Worm (Caenorhabditis elegans): ENCODE measurements around the gene Y26G10.1.

The Y26G10.1 gene

ce11 chrV:17706217-17706806, 10.6 kb upstream of the Y26G10.1 start:
- no peak for TF ChIP-seq fkh-3 (tag; optimal IDR thresholded peaks at IDR 0.05)
- TF ChIP-seq lsl-1 (GFP tag; optimal IDR thresholded peaks at IDR 0.05): no peak
- no peak for TF ChIP-seq F22D6.2 (tag; optimal IDR thresholded peaks at IDR 0.05)
- no peak for TF ChIP-seq hmg-1.2 (GFP tag; IDR thresholded peaks at IDR 0.05)
- TF ChIP-seq B0019.2 (GFP tag; conservative IDR thresholded peaks at IDR 0.05): no peak
- no peak for TF ChIP-seq F39B2.1 (GFP tag; IDR thresholded peaks at IDR 0.05)
- TF ChIP-seq F23B12.7 (tag; optimal IDR thresholded peaks at IDR 0.05; ENCODE audit: insufficient read depth): no peak
- TF ChIP-seq mes-4 (tag; optimal IDR thresholded peaks at IDR 0.05): no peak
- TF ChIP-seq zfh-2 (GFP tag; conservative IDR thresholded peaks at IDR 0.05): no peak
- no peak for TF ChIP-seq ceh-100 (GFP tag; IDR thresholded peaks at IDR 0.05)
- TF ChIP-seq snpc-1.3 (tag; optimal IDR thresholded peaks at IDR 0.05; ENCODE audit: insufficient read depth): no peak
- no peak for TF ChIP-seq nhr-27 (tag; optimal IDR thresholded peaks at IDR 0.05)
- no peak for TF ChIP-seq F55B11.4 (tag; optimal IDR thresholded peaks at IDR 0.05; ENCODE audit: borderline replicate concordance, insufficient read depth)
- no peak for TF ChIP-seq T07F8.4 (tag; optimal IDR thresholded peaks at IDR 0.05)
- TF ChIP-seq ztf-18 (tag; optimal IDR thresholded peaks at IDR 0.05): no peak

- TF ChIP-seq F23B12.7 (tag; optimal IDR thresholded peaks at IDR 0.05; ENCODE audit: insufficient read depth): no peak
- TF ChIP-seq ztf-6 (GFP tag; IDR thresholded peaks at IDR 0.05): no peak
- TF ChIP-seq madf-3 (GFP tag; IDR thresholded peaks at IDR 0.05): no peak
- no peak for TF ChIP-seq hlh-26 (GFP tag; conservative IDR thresholded peaks at IDR 0.05)
- TF ChIP-seq ceh-58 (GFP tag; IDR thresholded peaks at IDR 0.05): no peak
- no peak for TF ChIP-seq hsf-1 (GFP tag; IDR thresholded peaks at IDR 0.05)
- TF ChIP-seq ccch-3 (GFP tag; optimal IDR thresholded peaks at IDR 0.05): no peak
- no peak for TF ChIP-seq ceh-91 (GFP tag; IDR thresholded peaks at IDR 0.05)
- TF ChIP-seq cebp-2 (GFP tag; IDR thresholded peaks at IDR 0.05): no peak
- no peak for TF ChIP-seq ceh-27 (GFP tag; optimal IDR thresholded peaks at IDR 0.05)
- TF ChIP-seq unc-130 (GFP tag; optimal IDR thresholded peaks at IDR 0.05): no peak
- no peak for TF ChIP-seq F57C9.4 (tag; optimal IDR thresholded peaks at IDR 0.05)
- TF ChIP-seq dpl-1 (GFP tag; optimal IDR thresholded peaks at IDR 0.05): no peak
- no peak for TF ChIP-seq rpc-1 (optimal IDR thresholded peaks at IDR 0.05)
- no peak for TF ChIP-seq rpc-1 (tag; optimal IDR thresholded peaks at IDR 0.05)
- no peak for TF ChIP-seq B0019.2 (GFP tag; conservative IDR thresholded peaks at IDR 0.05)
- TF ChIP-seq lag-1 (GFP tag; IDR thresholded peaks at IDR 0.05): no peak
- no peak for TF ChIP-seq bed-2 (GFP tag; IDR thresholded peaks at IDR 0.05)
Measured at ce11 chrV:17705814-17706213, 10.1 kb upstream of the Y26G10.1 start, which contains the start of gene W06D12.6. Gene W06D12.6 (plus strand): TSS chrV:17706114.

- no peak for TF ChIP-seq F22D6.2 (tag; optimal IDR thresholded peaks at IDR 0.05)
- no peak for TF ChIP-seq lsy-27 (tag; optimal IDR thresholded peaks at IDR 0.05; ENCODE audit: borderline replicate concordance, insufficient read depth)
- TF ChIP-seq sea-2 (GFP tag; IDR thresholded peaks at IDR 0.05): no peak
- TF ChIP-seq rpc-1 (optimal IDR thresholded peaks at IDR 0.05): no peak
- no peak for TF ChIP-seq rpc-1 (tag; optimal IDR thresholded peaks at IDR 0.05)
- no peak for TF ChIP-seq nhr-90 (tag; optimal IDR thresholded peaks at IDR 0.05)
- no peak for TF ChIP-seq mel-28 (tag; optimal IDR thresholded peaks at IDR 0.05; ENCODE audit: borderline replicate concordance)
- TF ChIP-seq die-1 (tag; optimal IDR thresholded peaks at IDR 0.05): no peak
- no peak for TF ChIP-seq ZK185.1 (tag; optimal IDR thresholded peaks at IDR 0.05; ENCODE audit: poor library complexity, severe bottlenecking)
- no peak for TF ChIP-seq ccch-3 (GFP tag; optimal IDR thresholded peaks at IDR 0.05)
- no peak for TF ChIP-seq let-526 (GFP tag; IDR thresholded peaks at IDR 0.05)
- TF ChIP-seq hmg-1.2 (GFP tag; IDR thresholded peaks at IDR 0.05): no peak
- TF ChIP-seq B0261.1 (tag; optimal IDR thresholded peaks at IDR 0.05): no peak
- no peak for TF ChIP-seq nfya-2 (GFP tag; IDR thresholded peaks at IDR 0.05)
- TF ChIP-seq lag-1 (GFP tag; IDR thresholded peaks at IDR 0.05): no peak
- TF ChIP-seq nhr-80 (tag; optimal IDR thresholded peaks at IDR 0.05): no peak
- no peak for TF ChIP-seq snpc-1.3 (tag; optimal IDR thresholded peaks at IDR 0.05; ENCODE audit: insufficient read depth)
- TF ChIP-seq hlh-12 (tag; optimal IDR thresholded peaks at IDR 0.05): no peak
- TF ChIP-seq Y56A3A.18 (GFP tag; IDR thresholded peaks at IDR 0.05): no peak
Measured at ce11 chrV:17700728-17701262, 5.1 kb upstream of the Y26G10.1 start, which contains the start of the genes Y26G10.5 and srh-32. Gene Y26G10.5 (minus strand): TSS chrV:17700828. Gene srh-32 (plus strand): TSS chrV:17701212.
